Worm (Caenorhabditis elegans) whole organism, L4/young adult: ENCODE results near the gene nspe-1.

Experiments
- W03F9.2 ChIP-seq: fragments of 150-350 bp; optimal IDR thresholded peaks from 2 replicates; lab custom pipeline; 2014; ENCODE audit warnings: missing biosample characterization, missing genetic modification characterization
- dao-5 ChIP-seq: sonication (generic microtip); optimal IDR thresholded peaks from 2 replicates; lab custom pipeline; 2016; ENCODE audit warnings: missing genotype, missing genetic modification characterization, moderate library complexity, missing compliant biosample characterization
- him-1 ChIP-seq: sonication (generic microtip); optimal IDR thresholded peaks from 2 replicates; lab custom pipeline; 2016; ENCODE audit warnings: missing genotype, missing genetic modification reagents, missing genetic modification characterization, missing compliant biosample characterization

nspe-1 gene

ce11 chrII:12606900-12607299 is 13.8 kb downstream of the nspe-1 start, which contains the start of gene Y38E10A.8:
TSS of gene Y38E10A.8 (plus strand) at chrII:12607200.
- TF ChIP-seq W03F9.2 (tag; lab: Kevin White, UChicago), result no peak
- TF ChIP-seq him-1 (tag; lab: Kevin White, UChicago), result no peak
- no peak for TF ChIP-seq dao-5 (tag; lab: Kevin White, UChicago)

- TF ChIP-seq dao-5 (tag; lab: Kevin White, UChicago) (no peak), W03F9.2 (tag; lab: Kevin White, UChicago) (no peak), him-1 (tag; lab: Kevin White, UChicago) (no peak)
Measured at ce11 chrII:12606108-12606507, 14.6 kb downstream of the nspe-1 start.

- TF ChIP-seq him-1 (tag; lab: Kevin White, UChicago) (no peak), dao-5 (tag; lab: Kevin White, UChicago) (no peak), W03F9.2 (tag; lab: Kevin White, UChicago) (no peak)
Measured at ce11 chrII:12603667-12604621, 16.7 kb downstream of the nspe-1 start, which contains the start of the genes ceh-100 and lips-15. TSS of gene ceh-100 (minus strand) at chrII:12603680. TSS of gene lips-15 (plus strand) at chrII:12604386.

ce11 chrII:12580952-12581351 is 39.7 kb downstream of the nspe-1 start, which contains the start of gene clec-4:
TSS of gene clec-4 (minus strand) at chrII:12581113.
- TF ChIP-seq W03F9.2 (tag; lab: Kevin White, UChicago), result no peak
- no peak for TF ChIP-seq him-1 (tag; lab: Kevin White, UChicago)
- TF ChIP-seq dao-5 (tag; lab: Kevin White, UChicago), result no peak

- TF ChIP-seq dao-5 (tag; lab: Kevin White, UChicago), result no peak
- no peak for TF ChIP-seq him-1 (tag; lab: Kevin White, UChicago)
- no peak for TF ChIP-seq W03F9.2 (tag; lab: Kevin White, UChicago)
Measured at ce11 chrII:12577754-12578153, 42.9 kb downstream of the nspe-1 start, which contains the start of gene clec-8. TSS of gene clec-8 (minus strand) at chrII:12578061.

ce11 chrII:12574668-12575067 is 46.0 kb downstream of the nspe-1 start, which contains the start of gene Y38E10A.3:
TSS of gene Y38E10A.3 (minus strand) at chrII:12574768.
- TF ChIP-seq him-1 (tag; lab: Kevin White, UChicago) (no peak), W03F9.2 (tag; lab: Kevin White, UChicago) (no peak), dao-5 (tag; lab: Kevin White, UChicago) (no peak)

ce11 chrII:12573541-12573940 is 47.1 kb downstream of the nspe-1 start, which contains the start of gene Y38E10A.2:
TSS of gene Y38E10A.2 (minus strand) at chrII:12573641.
- TF ChIP-seq W03F9.2 (tag; lab: Kevin White, UChicago) (no peak), him-1 (tag; lab: Kevin White, UChicago) (no peak), dao-5 (tag; lab: Kevin White, UChicago) (no peak)

ce11 chrII:12572760-12573159 is 47.9 kb downstream of the nspe-1 start, which contains the start of gene Y38E10A.35:
TSS of gene Y38E10A.35 (minus strand) at chrII:12572860.
- TF ChIP-seq him-1 (tag; lab: Kevin White, UChicago), result no peak
- TF ChIP-seq dao-5 (tag; lab: Kevin White, UChicago), result no peak
- no peak for TF ChIP-seq W03F9.2 (tag; lab: Kevin White, UChicago)
